Worm (Caenorhabditis elegans) whole organism, late embryonic: ENCODE measurements around the gene acp-4.

Experiments
- C08G9.2 ChIP-seq: sonication (generic microtip); optimal IDR thresholded peaks from 2 replicates; lab custom pipeline; 2016; ENCODE audit warnings: mild to moderate bottlenecking, missing genetic modification characterization, moderate library complexity, missing compliant biosample characterization
- C38D4.7 ChIP-seq: fragments of 200-800 bp; sonication (Bioruptor generic); optimal IDR thresholded peaks from 2 replicates; lab custom pipeline; 2018; ENCODE audit warnings: mild to moderate bottlenecking, missing genetic modification characterization, moderate library complexity, missing compliant biosample characterization
- F13H6.1 ChIP-seq: sonication (generic microtip); optimal IDR thresholded peaks from 2 replicates; lab custom pipeline; 2016; ENCODE audit warnings: missing genetic modification characterization, missing compliant biosample characterization
- K02D7.2 ChIP-seq: sonication (generic microtip); optimal IDR thresholded peaks from 2 replicates; lab custom pipeline; 2017; ENCODE audit warnings: mild to moderate bottlenecking, missing genetic modification characterization, missing compliant biosample characterization
- K09A11.1 ChIP-seq: sonication (generic microtip); optimal IDR thresholded peaks from 2 replicates; lab custom pipeline; 2017; ENCODE audit warnings: antibody characterized with exemption, mild to moderate bottlenecking, missing genetic modification characterization, missing compliant biosample characterization; ENCODE audit not compliant: insufficient read depth
- Y22D7AL.16 ChIP-seq: sonication (generic microtip); optimal IDR thresholded peaks from 2 replicates; lab custom pipeline; 2016; ENCODE audit warnings: missing genetic modification characterization, missing compliant biosample characterization
- ama-1 ChIP-seq: fragments of 150-350 bp; optimal IDR thresholded peaks from 2 replicates; lab custom pipeline; 2014
- ceh-14 ChIP-seq: sonication (generic microtip); optimal IDR thresholded peaks from 2 replicates; lab custom pipeline; 2016; ENCODE audit warnings: missing genotype, missing genetic modification characterization, missing compliant biosample characterization
- ceh-18 ChIP-seq: sonication (generic microtip); optimal IDR thresholded peaks from 2 replicates; lab custom pipeline; 2016; ENCODE audit warnings: missing genetic modification characterization, missing compliant biosample characterization
- ceh-19 ChIP-seq: fragments of 200-800 bp; sonication (Bioruptor generic); optimal IDR thresholded peaks from 2 replicates; lab custom pipeline; 2018; ENCODE audit warnings: mild to moderate bottlenecking, missing genetic modification characterization, missing compliant biosample characterization
- ceh-30 ChIP-seq: fragments of 150-350 bp; optimal IDR thresholded peaks from 2 replicates; lab custom pipeline; 2014; ENCODE audit warnings: missing biosample characterization, missing genetic modification characterization
- ceh-31 ChIP-seq: sonication (generic microtip); optimal IDR thresholded peaks from 2 replicates; lab custom pipeline; 2016; ENCODE audit warnings: missing genetic modification characterization, missing compliant biosample characterization
- ceh-9 ChIP-seq: sonication (generic microtip); optimal IDR thresholded peaks from 2 replicates; lab custom pipeline; 2016; ENCODE audit warnings: mild to moderate bottlenecking, missing genetic modification characterization, inconsistent platforms, missing compliant biosample characterization
- dmd-4 ChIP-seq: sonication (generic microtip); optimal IDR thresholded peaks from 2 replicates; lab custom pipeline; 2016; ENCODE audit warnings: borderline replicate concordance, missing genetic modification characterization, missing compliant biosample characterization
- dve-1 ChIP-seq: sonication (generic microtip); optimal IDR thresholded peaks from 2 replicates; lab custom pipeline; 2017; ENCODE audit warnings: antibody characterized with exemption, mild to moderate bottlenecking, missing genetic modification characterization, missing compliant biosample characterization
- elt-2 ChIP-seq: sonication (generic microtip); optimal IDR thresholded peaks from 2 replicates; lab custom pipeline; 2016; ENCODE audit warnings: missing genetic modification reagents, missing genetic modification characterization, missing compliant biosample characterization
- elt-4 ChIP-seq: sonication (generic microtip); optimal IDR thresholded peaks from 2 replicates; lab custom pipeline; 2016; ENCODE audit warnings: missing genetic modification characterization, missing compliant biosample characterization
- ets-4 ChIP-seq: sonication (generic microtip); optimal IDR thresholded peaks from 2 replicates; lab custom pipeline; 2016; ENCODE audit warnings: missing genetic modification characterization, missing compliant biosample characterization
- fkh-6 ChIP-seq: sonication (generic microtip); optimal IDR thresholded peaks from 2 replicates; lab custom pipeline; 2016; ENCODE audit warnings: missing genetic modification characterization, missing compliant biosample characterization
- gmeb-2 ChIP-seq: sonication (generic microtip); optimal IDR thresholded peaks from 2 replicates; lab custom pipeline; 2016; ENCODE audit warnings: missing genetic modification characterization, inconsistent platforms, missing compliant biosample characterization
- hlh-30 ChIP-seq: sonication (generic microtip); optimal IDR thresholded peaks from 2 replicates; lab custom pipeline; 2017; ENCODE audit warnings: antibody characterized with exemption, missing genetic modification characterization, missing compliant biosample characterization; ENCODE audit not compliant: insufficient read depth
- hlh-6 ChIP-seq: sonication (generic microtip); optimal IDR thresholded peaks from 2 replicates; lab custom pipeline; 2016; ENCODE audit warnings: missing genotype, missing genetic modification characterization, missing compliant biosample characterization
- lin-11 ChIP-seq: fragments of 200-800 bp; sonication (Bioruptor generic); optimal IDR thresholded peaks from 2 replicates; lab custom pipeline; 2018; ENCODE audit warnings: mild to moderate bottlenecking, missing genetic modification characterization, missing compliant biosample characterization
- madf-2 ChIP-seq: sonication (generic microtip); optimal IDR thresholded peaks from 2 replicates; lab custom pipeline; 2017; ENCODE audit warnings: missing genetic modification characterization, missing compliant biosample characterization
- nfya-1 ChIP-seq: sonication (generic microtip); optimal IDR thresholded peaks from 2 replicates; lab custom pipeline; 2017; ENCODE audit warnings: missing genetic modification characterization, mild to moderate bottlenecking, missing compliant biosample characterization, antibody characterized with exemption, moderate library complexity
- npax-4 ChIP-seq: sonication (generic microtip); optimal IDR thresholded peaks from 2 replicates; lab custom pipeline; 2016; ENCODE audit warnings: missing genetic modification characterization, missing compliant biosample characterization
- pat-9 ChIP-seq: fragments of 200-800 bp; sonication (Bioruptor generic); optimal IDR thresholded peaks from 2 replicates; lab custom pipeline; 2018; ENCODE audit warnings: mild to moderate bottlenecking, missing genetic modification characterization, moderate library complexity, missing compliant biosample characterization
- pax-1 ChIP-seq: fragments of 150-350 bp; optimal IDR thresholded peaks from 2 replicates; lab custom pipeline; 2014; ENCODE audit warnings: missing biosample characterization, missing genetic modification characterization
- pha-2 ChIP-seq: sonication (generic microtip); optimal IDR thresholded peaks from 2 replicates; lab custom pipeline; 2017; ENCODE audit warnings: mild to moderate bottlenecking, missing genetic modification characterization, missing compliant biosample characterization
- rnt-1 ChIP-seq: sonication (generic microtip); optimal IDR thresholded peaks from 2 replicates; lab custom pipeline; 2016; ENCODE audit warnings: missing genetic modification characterization, missing compliant biosample characterization
- sox-2 ChIP-seq: fragments of 200-800 bp; sonication (Bioruptor generic); IDR thresholded peaks from 2 replicates; pipeline ENCODE4 v1.3.6; 2022; ENCODE audit warnings: missing genetic modification reagents, missing genetic modification characterization, missing compliant biosample characterization
- sox-4 ChIP-seq: sonication (generic microtip); optimal IDR thresholded peaks from 2 replicates; lab custom pipeline; 2017; ENCODE audit warnings: mild to moderate bottlenecking, missing genetic modification characterization, inconsistent platforms, missing compliant biosample characterization
- tbx-7 ChIP-seq: sonication (generic microtip); optimal IDR thresholded peaks from 2 replicates; lab custom pipeline; 2016; ENCODE audit warnings: missing genotype, missing genetic modification characterization, missing compliant biosample characterization
- ttx-3 ChIP-seq: sonication (generic microtip); optimal IDR thresholded peaks from 2 replicates; lab custom pipeline; 2016; ENCODE audit warnings: missing genetic modification reagents, missing genetic modification characterization, missing compliant biosample characterization
- unc-3 ChIP-seq, 2 experiments: fragments of 200-800 bp in 1 of 2; sonication (Bioruptor generic) in 1 of 2; sonication (generic microtip) in 1 of 2; conservative IDR thresholded peaks in 1 of 2; optimal IDR thresholded peaks in 1 of 2; 2 replicates each; pipeline versions ENCODE4 v1.3.6 to Lab custom; 2016 to 2022; ENCODE audit warnings: missing compliant biosample characterization in 2 of 2, missing genetic modification characterization in 2 of 2, missing genetic modification reagents in 1 of 2
- unc-55 ChIP-seq: sonication (generic microtip); optimal IDR thresholded peaks from 2 replicates; lab custom pipeline; 2017; ENCODE audit warnings: missing biosample characterization, missing genetic modification reagents, missing genetic modification characterization
- unc-86 ChIP-seq: sonication (generic microtip); optimal IDR thresholded peaks from 2 replicates; lab custom pipeline; 2016; ENCODE audit warnings: missing genetic modification characterization, missing compliant biosample characterization
- zip-5 ChIP-seq: sonication (generic microtip); optimal IDR thresholded peaks from 2 replicates; lab custom pipeline; 2016; ENCODE audit warnings: missing genetic modification characterization, missing compliant biosample characterization

The acp-4 gene

DNA sequence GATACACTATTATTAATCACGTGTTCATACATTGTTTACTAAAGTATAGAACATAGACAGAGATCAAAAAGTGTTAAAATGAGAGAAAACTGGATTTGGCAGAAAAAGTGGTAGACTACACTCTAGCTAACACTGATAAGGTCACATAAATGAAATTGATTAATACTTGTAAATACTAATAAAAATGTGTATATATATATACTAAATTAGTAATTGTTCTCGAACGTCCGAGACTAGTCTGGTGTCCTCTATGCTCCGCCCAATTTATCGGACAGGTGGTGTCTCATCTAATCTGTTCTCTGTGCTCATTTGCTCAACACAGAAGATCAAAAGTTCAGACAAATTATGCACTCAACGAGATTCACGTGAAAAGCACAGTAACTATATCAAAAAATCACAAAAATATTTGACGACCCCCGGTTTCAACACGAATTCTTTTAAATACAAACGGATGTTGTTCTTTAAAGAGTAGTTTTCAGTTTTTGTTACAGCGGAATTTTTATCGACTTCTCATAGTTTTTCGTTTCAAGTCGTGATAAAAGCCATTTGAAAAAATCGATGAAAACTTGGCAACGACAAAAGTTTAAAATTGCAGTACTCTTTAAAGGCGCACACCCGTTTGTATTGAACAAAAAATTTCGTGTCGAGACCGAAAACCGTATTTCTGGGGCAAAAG lies 46.3 kb upstream of the acp-4 start:
- TF ChIP-seq C08G9.2 (tag; lab: Kevin White, UChicago): no peak
- peak; percentile 30 for TF ChIP-seq unc-55
- TF ChIP-seq elt-2 (tag; lab: Kevin White, UChicago): peak; percentile 21
- peak; percentile 11 for TF ChIP-seq rnt-1 (tag; lab: Kevin White, UChicago)
- peak; percentile 74 for TF ChIP-seq pax-1 (tag; lab: Kevin White, UChicago)
- TF ChIP-seq lin-11: no peak

DNA sequence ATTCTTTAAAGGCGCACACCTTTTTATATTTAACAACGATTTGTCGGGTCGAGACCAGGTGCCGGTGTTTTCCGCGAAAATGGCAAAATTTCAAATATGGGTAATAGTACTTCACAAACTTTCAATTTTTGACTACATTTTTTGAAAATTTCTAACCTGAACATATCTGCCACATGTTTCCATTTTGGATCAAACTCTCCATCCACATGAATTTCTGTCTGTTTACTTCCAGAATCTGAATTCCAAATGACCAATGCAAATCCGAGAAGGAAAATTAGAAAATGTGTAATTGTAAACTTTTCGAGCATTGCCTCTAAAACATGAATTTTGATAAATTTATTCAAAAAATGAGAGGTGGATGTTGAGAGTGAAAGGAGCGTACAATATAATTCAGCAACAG lies 45.3 kb upstream of the acp-4 start, which contains the start of gene lact-4:
TSS of gene lact-4 (minus strand) at position 313 of the 400 bp plus-strand sequence.
- TF ChIP-seq dve-1 (tag; lab: Kevin White, UChicago) (no peak), fkh-6 (no peak), ets-4 (no peak), C38D4.7 (GFP tag; lab: Kevin White, UChicago) (no peak), sox-4 (no peak), F13H6.1 (tag; lab: Kevin White, UChicago) (no peak), nfya-1 (no peak), ama-1 (lab: Kevin White, UChicago) (no peak), hlh-6 (tag; lab: Kevin White, UChicago) (no peak), ceh-9 (no peak), ttx-3 (tag; lab: Kevin White, UChicago) (no peak), elt-4 (tag; lab: Kevin White, UChicago) (no peak), pat-9 (no peak), sox-2 (GFP tag; lab: Robert Waterston, UW) (no peak), C08G9.2 (tag; lab: Kevin White, UChicago) (no peak), pha-2 (no peak), ceh-19 (GFP tag; lab: Kevin White, UChicago) (no peak), Y22D7AL.16 (tag; lab: Kevin White, UChicago) (no peak), zip-5 (no peak)

ce11 chrII:8479337-8479736 lies 44.4 kb upstream of the acp-4 start:
- TF ChIP-seq ceh-31: no peak
- TF ChIP-seq tbx-7 (tag; lab: Kevin White, UChicago): no peak
- no peak for TF ChIP-seq elt-2 (tag; lab: Kevin White, UChicago)
- no peak for TF ChIP-seq unc-86
- no peak for TF ChIP-seq madf-2 (tag; lab: Kevin White, UChicago)
- no peak for TF ChIP-seq unc-3 (GFP tag; conservative IDR thresholded peaks at IDR 0.05; lab: Robert Waterston, UW)
- no peak for TF ChIP-seq unc-3 (tag; optimal IDR thresholded peaks at IDR 0.05; lab: Kevin White, UChicago)
- TF ChIP-seq ceh-30 (tag; lab: Kevin White, UChicago): no peak
- no peak for TF ChIP-seq npax-4 (tag; lab: Kevin White, UChicago)
- TF ChIP-seq K09A11.1 (tag; lab: Kevin White, UChicago): no peak
- TF ChIP-seq unc-55: no peak
- no peak for TF ChIP-seq K02D7.2
- TF ChIP-seq C38D4.7 (GFP tag; lab: Kevin White, UChicago): no peak
- TF ChIP-seq dmd-4 (tag; lab: Kevin White, UChicago): no peak
- TF ChIP-seq zip-5: no peak
- TF ChIP-seq C08G9.2 (tag; lab: Kevin White, UChicago): no peak
- no peak for TF ChIP-seq ceh-14 (tag; lab: Kevin White, UChicago)
- no peak for TF ChIP-seq ceh-18 (tag; lab: Kevin White, UChicago)
- TF ChIP-seq hlh-30 (tag; lab: Kevin White, UChicago): no peak
- TF ChIP-seq ttx-3 (tag; lab: Kevin White, UChicago): no peak
- no peak for TF ChIP-seq gmeb-2 (tag; lab: Kevin White, UChicago)
